Fruit fly (Drosophila melanogaster): ENCODE results near the gene CG6040.

CG6040 gene

DNA sequence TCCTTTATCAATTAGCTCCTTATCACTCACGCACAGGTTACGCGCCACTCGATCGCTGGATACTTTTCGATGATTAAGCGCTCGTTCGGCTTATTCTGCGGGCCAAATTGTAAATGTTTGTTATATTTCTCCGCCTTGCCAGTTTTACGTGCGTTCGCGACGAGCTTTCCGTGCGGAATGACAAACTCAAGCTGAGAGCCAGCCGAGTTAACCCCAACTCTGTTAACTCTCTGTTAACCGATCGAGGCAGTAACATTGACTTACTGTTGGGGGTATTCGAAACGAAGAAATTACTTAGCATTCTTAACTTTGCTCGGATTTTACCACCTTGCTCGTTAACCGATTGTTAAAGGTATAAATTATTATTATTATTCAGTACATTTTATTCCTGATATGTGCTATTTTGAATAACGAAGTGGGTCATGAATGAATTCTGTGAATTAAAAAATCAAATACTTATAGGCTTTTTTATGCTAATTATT is 56.8 kb downstream of the CG6040 start, which contains the start of gene CG5835:
Gene CG5835, minus strand, starts transcription at position 185 of the 482 bp plus-strand sequence.
- no peak for TF ChIP-seq CG10348 (GFP tag; IDR thresholded peaks at IDR 0.05)
- TF ChIP-seq CG32121 (GFP tag; IDR thresholded peaks at IDR 0.05): 0 out of 2 replicates have a peak, but pooled peaks have one; percentile 10
- TF ChIP-seq CG12605 (GFP tag; IDR thresholded peaks at IDR 0.05): peak; percentile 50; the same call in 1 of the 2 replicates
- TF ChIP-seq CG8159 (tag; optimal IDR thresholded peaks at IDR 0.05): no peak
- peak; percentile 8 for TF ChIP-seq Pif1A (GFP tag; optimal IDR thresholded peaks at IDR 0.05)
- TF ChIP-seq Ets98B (GFP tag; IDR thresholded peaks at IDR 0.05): peak; percentile 37; the same call in 1 of the 2 replicates
- peak; percentile 60; the same call in 1 of the 3 replicates for TF ChIP-seq CG4496 (GFP tag; IDR thresholded peaks at IDR 0.05)
- no peak for TF ChIP-seq CG13204 (GFP tag; optimal IDR thresholded peaks at IDR 0.05)
- TF ChIP-seq CG15710 (tag; optimal IDR thresholded peaks at IDR 0.05): peak; percentile 21
- TF ChIP-seq rn (GFP tag; IDR thresholded peaks at IDR 0.05): no peak

DNA sequence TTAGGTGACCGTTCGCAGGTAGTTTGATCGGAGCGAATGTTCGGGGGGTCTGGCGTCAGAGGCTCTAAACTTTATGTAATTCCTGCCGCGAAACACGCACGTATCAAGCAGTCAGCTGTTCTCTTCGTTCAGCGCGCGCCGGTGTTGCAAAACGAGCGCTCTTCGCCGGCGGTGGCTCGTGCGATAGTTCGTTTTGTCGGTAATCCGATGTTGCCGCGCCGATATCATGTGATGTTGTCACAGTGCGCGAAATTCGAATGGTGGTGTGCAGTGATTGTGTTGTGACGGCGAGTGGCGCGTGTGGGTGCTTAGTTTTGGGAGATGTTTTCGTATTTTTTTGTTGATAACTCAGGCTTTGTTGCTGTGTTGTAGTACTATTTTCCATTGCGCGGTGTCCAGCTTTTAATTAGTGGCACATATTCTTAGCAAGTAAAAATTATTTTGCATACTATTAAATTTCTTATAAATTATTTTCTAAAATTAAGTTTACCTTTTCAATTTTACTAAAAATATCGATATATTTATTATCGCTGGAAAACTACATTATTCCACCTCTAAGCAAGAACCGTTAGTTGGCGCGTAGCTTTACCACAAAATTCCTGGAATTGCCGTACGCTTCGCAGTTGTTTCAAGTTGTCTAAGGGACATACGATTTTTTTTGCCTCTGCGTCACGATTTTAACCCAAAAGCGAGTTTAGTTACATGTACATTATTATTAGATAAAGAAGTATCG is 60.1 kb downstream of the CG6040 start, which contains the start of gene nanos:
Gene nanos, plus strand, starts transcription at position 569 of the 733 bp plus-strand sequence.
- TF ChIP-seq CG34367 (tag; optimal IDR thresholded peaks at IDR 0.05): no peak
- TF ChIP-seq CG8301 (tag; optimal IDR thresholded peaks at IDR 0.05): no peak
- TF ChIP-seq CG15710 (tag; optimal IDR thresholded peaks at IDR 0.05): peak; percentile 32
- peak; percentile 50; the same call in 1 of the 2 replicates for TF ChIP-seq Ets98B (GFP tag; IDR thresholded peaks at IDR 0.05)
- no peak for TF ChIP-seq CG17806 (tag; optimal IDR thresholded peaks at IDR 0.05)
- TF ChIP-seq CG9948 (tag; optimal IDR thresholded peaks at IDR 0.05): no peak
- peak; percentile 16 for TF ChIP-seq CG8159 (tag; optimal IDR thresholded peaks at IDR 0.05)
- TF ChIP-seq rn (GFP tag; IDR thresholded peaks at IDR 0.05): peak; percentile 61
- TF ChIP-seq CG12605 (GFP tag; IDR thresholded peaks at IDR 0.05): no peak
- no peak for TF ChIP-seq EcR (GFP tag; optimal IDR thresholded peaks at IDR 0.05)
- TF ChIP-seq CG4496 (GFP tag; IDR thresholded peaks at IDR 0.05): peak; percentile 79; the same call in 2 of the 3 replicates
- TF ChIP-seq CG32121 (GFP tag; IDR thresholded peaks at IDR 0.05): peak; percentile 66; the same call in 1 of the 2 replicates
- TF ChIP-seq Snoo (tag; optimal IDR thresholded peaks at IDR 0.05): peak; percentile 25
- no peak for TF ChIP-seq CG14655 (GFP tag; optimal IDR thresholded peaks at IDR 0.05)
- TF ChIP-seq D1 (tag; optimal IDR thresholded peaks at IDR 0.05): no peak
- TF ChIP-seq fd96Ca (GFP tag; IDR thresholded peaks at IDR 0.05): peak; percentile 66; the same call in 1 of the 3 replicates
- no peak for TF ChIP-seq CG13204 (GFP tag; optimal IDR thresholded peaks at IDR 0.05)
- no peak for TF ChIP-seq Pif1B (GFP tag; optimal IDR thresholded peaks at IDR 0.05)

DNA sequence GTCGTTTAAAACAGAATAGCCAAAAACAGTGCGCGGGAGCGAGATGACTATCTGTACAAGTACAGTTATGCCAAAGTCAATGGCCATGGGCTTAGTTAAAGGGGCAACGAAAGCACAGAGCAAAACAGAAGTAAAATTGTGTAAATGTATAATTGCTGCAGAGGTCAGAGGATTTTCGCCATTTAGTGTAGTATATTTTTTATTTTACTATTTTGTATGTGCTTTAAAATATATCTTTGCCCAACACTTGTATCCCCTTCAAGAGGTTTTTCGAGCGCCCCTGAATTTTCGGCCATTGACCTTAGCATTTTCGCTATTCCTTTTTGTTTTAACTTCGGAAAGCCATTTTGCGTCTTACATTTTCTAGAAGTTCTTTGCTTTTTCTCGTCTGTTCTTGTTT is 61.2 kb downstream of the CG6040 start:
- TF ChIP-seq CG12605 (GFP tag; IDR thresholded peaks at IDR 0.05) (no peak), rn (GFP tag; IDR thresholded peaks at IDR 0.05) (no peak), EcR (GFP tag; optimal IDR thresholded peaks at IDR 0.05) (peak; percentile 55)

DNA sequence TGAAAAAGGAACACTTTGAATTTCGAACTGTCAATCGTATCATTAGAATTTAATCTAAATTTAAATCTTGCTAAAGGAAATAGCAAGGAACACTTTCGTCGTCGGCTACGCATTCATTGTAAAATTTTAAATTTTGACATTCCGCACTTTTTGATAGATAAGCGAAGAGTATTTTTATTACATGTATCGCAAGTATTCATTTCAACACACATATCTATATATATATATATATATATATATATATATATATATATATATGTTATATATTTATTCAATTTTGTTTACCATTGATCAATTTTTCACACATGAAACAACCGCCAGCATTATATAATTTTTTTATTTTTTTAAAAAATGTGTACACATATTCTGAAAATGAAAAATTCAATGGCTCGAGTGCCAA is 63.0 kb downstream of the CG6040 start, which contains the start of gene CG11779:
Gene CG11779, minus strand, starts transcription at position 101 of the 400 bp plus-strand sequence.
- TF ChIP-seq gl (tag; optimal IDR thresholded peaks at IDR 0.05): no peak
- no peak for TF ChIP-seq CG8301 (tag; optimal IDR thresholded peaks at IDR 0.05)
- TF ChIP-seq fd96Ca (GFP tag; IDR thresholded peaks at IDR 0.05): no peak
- TF ChIP-seq CG9948 (tag; optimal IDR thresholded peaks at IDR 0.05): no peak
- no peak for TF ChIP-seq CG12605 (GFP tag; IDR thresholded peaks at IDR 0.05)
- no peak for TF ChIP-seq EcR (GFP tag; optimal IDR thresholded peaks at IDR 0.05)
- no peak for TF ChIP-seq CG4496 (GFP tag; IDR thresholded peaks at IDR 0.05)
- no peak for TF ChIP-seq Ets98B (GFP tag; IDR thresholded peaks at IDR 0.05)
- no peak for TF ChIP-seq Pif1A (GFP tag; optimal IDR thresholded peaks at IDR 0.05)
- no peak for TF ChIP-seq CG8159 (tag; optimal IDR thresholded peaks at IDR 0.05)
- TF ChIP-seq CG15710 (tag; optimal IDR thresholded peaks at IDR 0.05): no peak
- TF ChIP-seq D1 (tag; optimal IDR thresholded peaks at IDR 0.05): no peak
- no peak for TF ChIP-seq CG14655 (GFP tag; optimal IDR thresholded peaks at IDR 0.05)
- TF ChIP-seq CG34367 (tag; optimal IDR thresholded peaks at IDR 0.05): no peak
- TF ChIP-seq rn (GFP tag; IDR thresholded peaks at IDR 0.05): no peak
- no peak for TF ChIP-seq CG13204 (GFP tag; optimal IDR thresholded peaks at IDR 0.05)
- no peak for TF ChIP-seq Pif1B (GFP tag; optimal IDR thresholded peaks at IDR 0.05)

DNA sequence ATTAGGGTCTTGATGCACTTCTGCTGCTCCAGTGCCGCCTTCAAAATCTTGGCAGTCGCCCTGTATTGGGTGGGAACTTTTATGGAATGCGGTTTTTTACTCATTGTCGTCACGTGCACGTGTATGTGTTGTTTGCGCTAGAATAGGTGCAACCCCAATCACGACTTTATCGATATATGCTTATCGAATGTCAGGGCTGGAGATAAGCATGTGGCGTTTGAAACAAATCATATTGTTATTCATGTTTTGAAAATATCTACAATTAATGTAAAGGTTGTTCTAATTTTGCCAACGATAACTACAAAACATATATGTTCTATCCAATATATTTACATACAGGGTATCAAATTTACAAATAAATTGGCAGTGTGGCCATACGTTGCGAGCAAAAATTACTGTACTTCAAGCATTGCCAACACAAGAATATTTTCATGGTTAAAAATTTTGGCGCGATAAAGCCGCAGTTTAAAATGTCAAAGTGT is 65.4 kb downstream of the CG6040 start, which contains the start of the genes CG42359 and Nsun5:
Gene CG42359, minus strand, starts transcription at position 166 of the 482 bp plus-strand sequence.
Gene Nsun5, minus strand, starts transcription at position 166 of the 482 bp plus-strand sequence.
- TF ChIP-seq CG4496 (GFP tag; IDR thresholded peaks at IDR 0.05) (peak; percentile 93), CG9948 (tag; optimal IDR thresholded peaks at IDR 0.05) (peak; percentile 67), CG12605 (GFP tag; IDR thresholded peaks at IDR 0.05) (peak; percentile 72), fd96Ca (GFP tag; IDR thresholded peaks at IDR 0.05) (peak; percentile 54; the same call in 2 of the 3 replicates), Snoo (tag; optimal IDR thresholded peaks at IDR 0.05) (peak; percentile 57), D1 (tag; optimal IDR thresholded peaks at IDR 0.05) (peak; percentile 8), CG8159 (tag; optimal IDR thresholded peaks at IDR 0.05) (peak; percentile 100), CG8301 (tag; optimal IDR thresholded peaks at IDR 0.05) (peak; percentile 78), Ets98B (GFP tag; IDR thresholded peaks at IDR 0.05) (peak; percentile 84), Pif1A (GFP tag; optimal IDR thresholded peaks at IDR 0.05) (peak; percentile 79), CG34367 (tag; optimal IDR thresholded peaks at IDR 0.05) (peak; percentile 67), EcR (GFP tag; optimal IDR thresholded peaks at IDR 0.05) (peak; percentile 24), rn (GFP tag; IDR thresholded peaks at IDR 0.05) (0 out of 2 replicates have a peak, but pooled peaks have one; percentile 29), CG13204 (GFP tag; optimal IDR thresholded peaks at IDR 0.05) (no peak), CG32121 (GFP tag; IDR thresholded peaks at IDR 0.05) (peak; percentile 76), CG15710 (tag; optimal IDR thresholded peaks at IDR 0.05) (peak; percentile 70), CG17806 (tag; optimal IDR thresholded peaks at IDR 0.05) (peak; percentile 82), CG14655 (GFP tag; optimal IDR thresholded peaks at IDR 0.05) (no peak), CG10348 (GFP tag; IDR thresholded peaks at IDR 0.05) (no peak), gl (tag; optimal IDR thresholded peaks at IDR 0.05) (peak; percentile 51), Pif1B (GFP tag; optimal IDR thresholded peaks at IDR 0.05) (peak; percentile 64)
